Worm (Caenorhabditis elegans) whole organism, L2 larva: ENCODE data around the gene fbxa-84.

ENCODE experiments used
- C34F6.9 ChIP-seq: fragments of 150-350 bp; optimal IDR thresholded peaks from 2 replicates; lab custom pipeline; 2014; ENCODE audit warnings: missing biosample characterization, missing genetic modification characterization
- F13H6.1 ChIP-seq: sonication (generic microtip); optimal IDR thresholded peaks from 2 replicates; lab custom pipeline; 2016; ENCODE audit warnings: missing genetic modification characterization, missing compliant biosample characterization
- R02D3.7 ChIP-seq: fragments of 150-350 bp; optimal IDR thresholded peaks from 2 replicates; lab custom pipeline; 2014; ENCODE audit warnings: missing biosample characterization, missing genetic modification characterization
- Y55F3AM.14 ChIP-seq: fragments of 200-800 bp; sonication (Bioruptor generic); optimal IDR thresholded peaks from 2 replicates; lab custom pipeline; 2018; ENCODE audit warnings: mild to moderate bottlenecking, missing genetic modification characterization, missing compliant biosample characterization
- ZK546.5 ChIP-seq: sonication (generic microtip); optimal IDR thresholded peaks from 2 replicates; lab custom pipeline; 2017; ENCODE audit warnings: missing biosample characterization, missing genetic modification characterization
- alr-1 ChIP-seq: fragments of 150-350 bp; optimal IDR thresholded peaks from 2 replicates; lab custom pipeline; 2014; ENCODE audit warnings: missing biosample characterization, missing genetic modification characterization
- aly-2 ChIP-seq: fragments of 150-350 bp; optimal IDR thresholded peaks from 2 replicates; lab custom pipeline; 2014; ENCODE audit warnings: missing biosample characterization, missing genetic modification characterization
- ama-1 ChIP-seq: fragments of 150-350 bp; optimal IDR thresholded peaks from 2 replicates; lab custom pipeline; 2018; ENCODE audit warnings: inconsistent platforms
- blmp-1 ChIP-seq: sonication (generic microtip); optimal IDR thresholded peaks from 2 replicates; lab custom pipeline; 2017; ENCODE audit warnings: missing genetic modification characterization, mild to moderate bottlenecking, missing compliant biosample characterization, antibody characterized with exemption, moderate library complexity; ENCODE audit not compliant: insufficient read depth
- ceh-16 ChIP-seq: fragments of 150-350 bp; optimal IDR thresholded peaks from 2 replicates; lab custom pipeline; 2014; ENCODE audit warnings: missing biosample characterization, missing genetic modification characterization
- ceh-82 ChIP-seq: fragments of 150-350 bp; optimal IDR thresholded peaks from 2 replicates; lab custom pipeline; 2014; ENCODE audit warnings: missing biosample characterization, missing genetic modification characterization
- crh-2 ChIP-seq: sonication (generic microtip); optimal IDR thresholded peaks from 2 replicates; lab custom pipeline; 2017; ENCODE audit warnings: missing biosample characterization, missing genetic modification characterization
- dmd-4 ChIP-seq: sonication (generic microtip); optimal IDR thresholded peaks from 2 replicates; lab custom pipeline; 2017; ENCODE audit warnings: missing biosample characterization, missing genetic modification characterization
- egl-27 ChIP-seq: sonication (generic microtip); optimal IDR thresholded peaks from 3 replicates; lab custom pipeline; 2017; ENCODE audit warnings: missing biosample characterization, missing genetic modification reagents, missing genetic modification characterization
- elt-1 ChIP-seq: fragments of 150-350 bp; optimal IDR thresholded peaks from 2 replicates; lab custom pipeline; 2014; ENCODE audit warnings: missing biosample characterization, missing genetic modification characterization
- elt-3 ChIP-seq: sonication (generic microtip); optimal IDR thresholded peaks from 2 replicates; lab custom pipeline; 2017; ENCODE audit warnings: missing biosample characterization, missing genetic modification characterization
- fos-1 ChIP-seq: fragments of 150-350 bp; optimal IDR thresholded peaks from 2 replicates; lab custom pipeline; 2014; ENCODE audit warnings: missing biosample characterization, missing genetic modification characterization
- gmeb-1 ChIP-seq: fragments of 150-350 bp; optimal IDR thresholded peaks from 2 replicates; lab custom pipeline; 2014; ENCODE audit warnings: missing biosample characterization, missing genetic modification characterization
- lin-11 ChIP-seq: fragments of 150-350 bp; sonication (generic microtip); optimal IDR thresholded peaks from 2 replicates; lab custom pipeline; 2014; ENCODE audit warnings: missing biosample characterization, missing genetic modification characterization, inconsistent platforms, mixed read lengths
- lin-13 ChIP-seq: fragments of 150-350 bp; optimal IDR thresholded peaks from 2 replicates; lab custom pipeline; 2014; ENCODE audit warnings: missing biosample characterization, missing genetic modification reagents, missing genetic modification characterization
- lin-39 ChIP-seq: fragments of 150-350 bp; optimal IDR thresholded peaks from 2 replicates; lab custom pipeline; 2014; ENCODE audit warnings: missing biosample characterization, missing genetic modification reagents, missing genetic modification characterization
- lsy-2 ChIP-seq, 2 experiments: fragments of 150-350 bp in 1 of 2; sonication (generic microtip) in 1 of 2; optimal IDR thresholded peaks; 2 replicates each; lab custom pipeline; 2014 to 2017; ENCODE audit warnings: missing biosample characterization in 2 of 2, missing genetic modification characterization in 2 of 2
- mab-5 ChIP-seq: fragments of 150-350 bp; optimal IDR thresholded peaks from 2 replicates; lab custom pipeline; 2014; ENCODE audit warnings: missing biosample characterization, missing genetic modification characterization
- mbf-1 ChIP-seq: sonication (generic microtip); optimal IDR thresholded peaks from 2 replicates; lab custom pipeline; 2017; ENCODE audit warnings: missing biosample characterization, missing genetic modification characterization
- mdl-1 ChIP-seq, 2 experiments: fragments of 150-350 bp in 1 of 2; sonication (generic microtip) in 1 of 2; optimal IDR thresholded peaks; 2 replicates each; lab custom pipeline; 2017; ENCODE audit warnings: missing biosample characterization in 2 of 2, missing genetic modification characterization in 2 of 2
- nhr-10 ChIP-seq: sonication (generic microtip); optimal IDR thresholded peaks from 2 replicates; lab custom pipeline; 2017; ENCODE audit warnings: missing biosample characterization, missing genetic modification characterization
- nhr-11 ChIP-seq: fragments of 150-350 bp; optimal IDR thresholded peaks from 2 replicates; lab custom pipeline; 2014; ENCODE audit warnings: missing biosample characterization, missing genetic modification characterization
- nhr-12 ChIP-seq: fragments of 150-350 bp; optimal IDR thresholded peaks from 2 replicates; lab custom pipeline; 2014; ENCODE audit warnings: missing biosample characterization, missing genetic modification characterization
- nhr-129 ChIP-seq: fragments of 150-350 bp; optimal IDR thresholded peaks from 2 replicates; lab custom pipeline; 2014; ENCODE audit warnings: missing biosample characterization, missing genetic modification characterization
- nhr-21 ChIP-seq: fragments of 150-350 bp; optimal IDR thresholded peaks from 2 replicates; lab custom pipeline; 2014; ENCODE audit warnings: missing biosample characterization, missing genetic modification characterization
- nhr-23 ChIP-seq: fragments of 150-350 bp; optimal IDR thresholded peaks from 2 replicates; lab custom pipeline; 2014; ENCODE audit warnings: missing biosample characterization, missing genetic modification reagents, missing genetic modification characterization
- nhr-237 ChIP-seq: fragments of 150-350 bp; optimal IDR thresholded peaks from 2 replicates; lab custom pipeline; 2014; ENCODE audit warnings: missing biosample characterization, missing genetic modification characterization
- nhr-25 ChIP-seq: fragments of 150-350 bp; sonication (generic microtip); optimal IDR thresholded peaks from 3 replicates; lab custom pipeline; 2014; ENCODE audit warnings: missing biosample characterization, missing genetic modification characterization
- nhr-6 ChIP-seq: fragments of 150-350 bp; optimal IDR thresholded peaks from 2 replicates; lab custom pipeline; 2014; ENCODE audit warnings: missing biosample characterization, missing genetic modification characterization
- nhr-77 ChIP-seq: fragments of 150-350 bp; optimal IDR thresholded peaks from 2 replicates; lab custom pipeline; 2014; ENCODE audit warnings: missing biosample characterization, missing genetic modification characterization
- peb-1 ChIP-seq: fragments of 150-350 bp; optimal IDR thresholded peaks from 2 replicates; lab custom pipeline; 2014; ENCODE audit warnings: missing biosample characterization, missing genetic modification characterization
- sem-4 ChIP-seq: fragments of 150-350 bp; optimal IDR thresholded peaks from 2 replicates; lab custom pipeline; 2014; ENCODE audit warnings: missing biosample characterization, missing genetic modification reagents, missing genetic modification characterization
- skn-1 ChIP-seq: sonication (generic microtip); optimal IDR thresholded peaks from 2 replicates; lab custom pipeline; 2017; ENCODE audit warnings: missing biosample characterization, missing genetic modification characterization
- sma-3 ChIP-seq: sonication (generic microtip); optimal IDR thresholded peaks from 2 replicates; lab custom pipeline; 2016; ENCODE audit warnings: missing genetic modification reagents, missing genetic modification characterization, missing compliant biosample characterization
- sma-9 ChIP-seq, 2 experiments: fragments of 150-350 bp in 1 of 2; sonication (generic microtip) in 1 of 2; optimal IDR thresholded peaks; 2 replicates each; lab custom pipeline; 2014 to 2016; ENCODE audit warnings: missing genetic modification characterization in 2 of 2, mild to moderate bottlenecking in 1 of 2, missing biosample characterization in 1 of 2, missing compliant biosample characterization in 1 of 2, missing genetic modification reagents in 1 of 2, moderate library complexity in 1 of 2
- snpc-4 ChIP-seq: fragments of 150-350 bp; optimal IDR thresholded peaks from 2 replicates; lab custom pipeline; 2014; ENCODE audit warnings: missing biosample characterization, missing genetic modification characterization
- unc-39 ChIP-seq: fragments of 150-350 bp; optimal IDR thresholded peaks from 2 replicates; lab custom pipeline; 2014; ENCODE audit warnings: missing biosample characterization, missing genetic modification characterization
- unc-55 ChIP-seq: fragments of 150-350 bp; sonication (generic microtip); optimal IDR thresholded peaks from 3 replicates; lab custom pipeline; 2014; ENCODE audit warnings: missing biosample characterization, missing genetic modification reagents, missing genetic modification characterization
- unc-62 ChIP-seq: fragments of 150-350 bp; optimal IDR thresholded peaks from 2 replicates; lab custom pipeline; 2014; ENCODE audit warnings: missing biosample characterization, missing genetic modification reagents, missing genetic modification characterization
- zag-1 ChIP-seq: fragments of 150-350 bp; optimal IDR thresholded peaks from 2 replicates; lab custom pipeline; 2014; ENCODE audit warnings: missing biosample characterization, missing genetic modification characterization
- ztf-1 ChIP-seq: fragments of 200-800 bp; sonication (Bioruptor generic); conservative IDR thresholded peaks from 2 replicates; pipeline ENCODE4 v1.3.6; 2022; ENCODE audit warnings: missing genetic modification characterization, missing compliant biosample characterization
- ztf-11 ChIP-seq: sonication (generic microtip); optimal IDR thresholded peaks from 2 replicates; lab custom pipeline; 2017; ENCODE audit warnings: missing biosample characterization, missing genetic modification characterization
- ztf-4 ChIP-seq: fragments of 150-350 bp; optimal IDR thresholded peaks from 2 replicates; lab custom pipeline; 2014; ENCODE audit warnings: missing biosample characterization, missing genetic modification characterization

Gene fbxa-84

ce11 chrV:15187083-15188057 is 5.1 kb downstream of the fbxa-84 start, which contains the start of the genes cyn-7 and bath-36:
Gene cyn-7, minus strand, starts transcription at chrV:15187378.
Gene bath-36, plus strand, starts transcription at chrV:15187888.
- TF ChIP-seq aly-2 (tag; lab: Kevin White, UChicago): no peak
- TF ChIP-seq ceh-16 (tag; lab: Kevin White, UChicago): no peak
- peak; percentile 71 for TF ChIP-seq nhr-129 (tag; lab: Kevin White, UChicago)
- TF ChIP-seq sma-3: peak; percentile 88
- no peak for TF ChIP-seq Y55F3AM.14 (GFP tag; lab: Kevin White, UChicago)
- no peak for TF ChIP-seq zag-1
- no peak for TF ChIP-seq nhr-77 (tag; lab: Kevin White, UChicago)
- TF ChIP-seq dmd-4: no peak
- peak; percentile 82 for TF ChIP-seq crh-2 (tag; lab: Kevin White, UChicago)
- no peak for TF ChIP-seq nhr-11 (tag; lab: Kevin White, UChicago)
- no peak for TF ChIP-seq elt-1 (tag; lab: Kevin White, UChicago)
- peak; percentile 67 for TF ChIP-seq unc-55
- TF ChIP-seq nhr-6 (tag; lab: Kevin White, UChicago): no peak
- peak; percentile 34 for TF ChIP-seq ztf-4 (tag; lab: Kevin White, UChicago)
- TF ChIP-seq elt-3 (tag; lab: Kevin White, UChicago): no peak
- peak in 1 of 2 experiments; percentile 18 for TF ChIP-seq mdl-1 (tag; optimal IDR thresholded peaks at IDR 0.05; lab: Kevin White, UChicago)
- no peak for TF ChIP-seq unc-62 (GFP tag; lab: Kevin White, UChicago)
- peak; percentile 24 for TF ChIP-seq sem-4 (tag; lab: Kevin White, UChicago)
- peak; percentile 28 for TF ChIP-seq snpc-4 (tag; lab: Kevin White, UChicago)
- TF ChIP-seq lin-11 (tag; lab: Kevin White, UChicago): no peak
- TF ChIP-seq mbf-1 (tag; lab: Kevin White, UChicago): no peak
- peak; percentile 9 for TF ChIP-seq R02D3.7
- TF ChIP-seq ztf-1 (GFP tag; lab: Robert Waterston, UW): no peak
- no peak for TF ChIP-seq nhr-10
- peak; percentile 70 for TF ChIP-seq lin-13 (GFP tag; lab: Kevin White, UChicago)
- TF ChIP-seq lsy-2 (tag; optimal IDR thresholded peaks at IDR 0.05; lab: Kevin White, UChicago): peak; percentile 71 to 87
- TF ChIP-seq peb-1 (tag; lab: Kevin White, UChicago): no peak
- no peak for TF ChIP-seq lin-39 (tag; lab: Kevin White, UChicago)
- TF ChIP-seq ztf-11: no peak
- no peak for TF ChIP-seq unc-39 (tag; lab: Kevin White, UChicago)
- TF ChIP-seq ZK546.5: no peak
- TF ChIP-seq nhr-237: no peak
- TF ChIP-seq F13H6.1: peak; percentile 78
- TF ChIP-seq ceh-82 (tag; lab: Kevin White, UChicago): no peak
- no peak for TF ChIP-seq alr-1 (tag; lab: Kevin White, UChicago)
- peak; percentile 72 for TF ChIP-seq sma-9 (GFP tag; optimal IDR thresholded peaks at IDR 0.05; lab: Kevin White, UChicago)
- no peak for TF ChIP-seq sma-9 (tag; optimal IDR thresholded peaks at IDR 0.05; lab: Kevin White, UChicago)
- no peak for TF ChIP-seq nhr-12 (tag; lab: Kevin White, UChicago)
- TF ChIP-seq ama-1: no peak
- TF ChIP-seq blmp-1 (tag; lab: Kevin White, UChicago): peak; percentile 86
- TF ChIP-seq mab-5 (tag; lab: Kevin White, UChicago): peak; percentile 3
- no peak for TF ChIP-seq skn-1 (tag; lab: Kevin White, UChicago)
- TF ChIP-seq nhr-21 (tag; lab: Kevin White, UChicago): peak; percentile 61
- TF ChIP-seq fos-1 (tag; lab: Kevin White, UChicago): peak; percentile 89
- no peak for TF ChIP-seq nhr-23 (tag; lab: Kevin White, UChicago)
- TF ChIP-seq C34F6.9: peak; percentile 86
- TF ChIP-seq nhr-25 (tag; lab: Kevin White, UChicago): peak; percentile 75
- peak; percentile 86 for TF ChIP-seq gmeb-1 (tag; lab: Kevin White, UChicago)
- TF ChIP-seq egl-27 (tag; lab: Kevin White, UChicago): peak; percentile 70
